Fruit fly (Drosophila melanogaster): Measurements from ENCODE around the gene CG31106.

Gene CG31106

dm6 chr3R:25265589-25266201, 49.6 kb downstream of the CG31106 start, which contains the start of the genes GlnRS and RIOK2:
Gene GlnRS, minus strand, starts transcription at chr3R:25265721.
Gene RIOK2, plus strand, starts transcription at chr3R:25265844.
- peak; percentile 74 for TF ChIP-seq row (GFP tag; IDR thresholded peaks at IDR 0.05)
- no peak for TF ChIP-seq dimm (GFP tag; IDR thresholded peaks at IDR 0.05)
- TF ChIP-seq vfl (GFP tag; optimal IDR thresholded peaks at IDR 0.05): no peak
- peak; percentile 64 for TF ChIP-seq CG12659 (GFP tag; optimal IDR thresholded peaks at IDR 0.05)
- TF ChIP-seq grau (tag; optimal IDR thresholded peaks at IDR 0.05): no peak
- no peak for TF ChIP-seq pita (GFP tag; optimal IDR thresholded peaks at IDR 0.05)
- no peak for TF ChIP-seq CG11398 (GFP tag; optimal IDR thresholded peaks at IDR 0.05)
- TF ChIP-seq Lhr (GFP tag; optimal IDR thresholded peaks at IDR 0.05): peak; percentile 64
- no peak for TF ChIP-seq Adf1 (GFP tag; IDR thresholded peaks at IDR 0.05)
- no peak for TF ChIP-seq salm (tag; optimal IDR thresholded peaks at IDR 0.05)
- TF ChIP-seq CG2120 (GFP tag; optimal IDR thresholded peaks at IDR 0.05): peak; percentile 2
- no peak for TF ChIP-seq Fer1 (GFP tag; optimal IDR thresholded peaks at IDR 0.05)
- peak; percentile 71 for TF ChIP-seq nmo (GFP tag; optimal IDR thresholded peaks at IDR 0.05)
- TF ChIP-seq hbn (GFP tag; IDR thresholded peaks at IDR 0.05; ENCODE audit: partially characterized antibody): peak; percentile 97
- no peak for TF ChIP-seq toy (GFP tag; IDR thresholded peaks at IDR 0.05)
- TF ChIP-seq Xrp1 (GFP tag; IDR thresholded peaks at IDR 0.05): 0 out of 2 replicates have a peak, but pooled peaks have one; percentile 15
- peak; percentile 37 for TF ChIP-seq lilli (GFP tag; optimal IDR thresholded peaks at IDR 0.05)
- TF ChIP-seq Usf (GFP tag; optimal IDR thresholded peaks at IDR 0.05): no peak
- peak; percentile 50 for TF ChIP-seq HmgD (GFP tag; optimal IDR thresholded peaks at IDR 0.05)
- TF ChIP-seq CG4282 (GFP tag; optimal IDR thresholded peaks at IDR 0.05): no peak
- peak; percentile 14 for TF ChIP-seq CG13424 (tag; optimal IDR thresholded peaks at IDR 0.05)
- TF ChIP-seq jing (GFP tag; optimal IDR thresholded peaks at IDR 0.05): no peak
- TF ChIP-seq Meics (GFP tag; optimal IDR thresholded peaks at IDR 0.05): no peak
- peak; percentile 86 for TF ChIP-seq HmgZ (tag; optimal IDR thresholded peaks at IDR 0.05)
- TF ChIP-seq CG14860 (GFP tag; IDR thresholded peaks at IDR 0.05; ENCODE audit: partially characterized antibody): peak; percentile 85
- peak; percentile 16 for TF ChIP-seq CG9609 (GFP tag; optimal IDR thresholded peaks at IDR 0.05)
- no peak for TF ChIP-seq abd-A (tag; optimal IDR thresholded peaks at IDR 0.05)
- no peak for TF ChIP-seq CG15011 (GFP tag; optimal IDR thresholded peaks at IDR 0.05)
- TF ChIP-seq sd (tag; optimal IDR thresholded peaks at IDR 0.05): peak; percentile 66
- TF ChIP-seq disco-r (GFP tag; optimal IDR thresholded peaks at IDR 0.05): no peak
- no peak for TF ChIP-seq CG18619 (GFP tag; optimal IDR thresholded peaks at IDR 0.05)
- TF ChIP-seq CrebB (tag; optimal IDR thresholded peaks at IDR 0.05): peak; percentile 11
- TF ChIP-seq Hmr (GFP tag; optimal IDR thresholded peaks at IDR 0.05): no peak
- no peak for TF ChIP-seq CG8478 (optimal IDR thresholded peaks at IDR 0.05)
- TF ChIP-seq CG1832 (GFP tag; optimal IDR thresholded peaks at IDR 0.05): no peak
- TF ChIP-seq phol (tag; optimal IDR thresholded peaks at IDR 0.05): peak; percentile 69
- TF ChIP-seq CG32772 (GFP tag; IDR thresholded peaks at IDR 0.05): no peak
- no peak for TF ChIP-seq stc (GFP tag; IDR thresholded peaks at IDR 0.05)
- peak; percentile 28 for TF ChIP-seq twi (tag; optimal IDR thresholded peaks at IDR 0.05)
- TF ChIP-seq zen2 (GFP tag; IDR thresholded peaks at IDR 0.05; ENCODE audit: partially characterized antibody): peak; percentile 95
- no peak for TF ChIP-seq CG11723 (GFP tag; optimal IDR thresholded peaks at IDR 0.05)
- TF ChIP-seq ERR (GFP tag; optimal IDR thresholded peaks at IDR 0.05): peak; percentile 35
- TF ChIP-seq CG17359 (tag; optimal IDR thresholded peaks at IDR 0.05): no peak
- TF ChIP-seq Sin3A (optimal IDR thresholded peaks at IDR 0.05): peak; percentile 78
- TF ChIP-seq CG2678 (tag; optimal IDR thresholded peaks at IDR 0.05): no peak
- TF ChIP-seq br (optimal IDR thresholded peaks at IDR 0.05): no peak
- TF ChIP-seq CG10209 (GFP tag; optimal IDR thresholded peaks at IDR 0.05): no peak
- TF ChIP-seq crp (GFP tag; optimal IDR thresholded peaks at IDR 0.05): peak in 1 of 2 experiments; percentile 63
- TF ChIP-seq Elba2 (GFP tag; optimal IDR thresholded peaks at IDR 0.05): no peak
- peak; percentile 99 for TF ChIP-seq CG7357 (GFP tag; IDR thresholded peaks at IDR 0.05)
- no peak for TF ChIP-seq Deaf1 (tag; optimal IDR thresholded peaks at IDR 0.05)

Data from whole organism, embryonic.